Fruit fly (Drosophila melanogaster) whole organism, pupa: ENCODE data around the gene Edem2.

Experiments
- EcR ChIP-seq: fragments of 200-800 bp; sonication (Bioruptor generic); optimal IDR thresholded peaks from 3 replicates; lab custom pipeline; 2019; ENCODE audit warnings: missing biosample characterization, missing genetic modification characterization, mild to moderate bottlenecking, moderate library complexity, missing genetic modification reagents
- Pif1A ChIP-seq: fragments of 200-800 bp; sonication (Bioruptor generic); optimal IDR thresholded peaks from 3 replicates; lab custom pipeline; 2016; ENCODE audit warnings: missing biosample characterization, missing genetic modification characterization

DNA sequence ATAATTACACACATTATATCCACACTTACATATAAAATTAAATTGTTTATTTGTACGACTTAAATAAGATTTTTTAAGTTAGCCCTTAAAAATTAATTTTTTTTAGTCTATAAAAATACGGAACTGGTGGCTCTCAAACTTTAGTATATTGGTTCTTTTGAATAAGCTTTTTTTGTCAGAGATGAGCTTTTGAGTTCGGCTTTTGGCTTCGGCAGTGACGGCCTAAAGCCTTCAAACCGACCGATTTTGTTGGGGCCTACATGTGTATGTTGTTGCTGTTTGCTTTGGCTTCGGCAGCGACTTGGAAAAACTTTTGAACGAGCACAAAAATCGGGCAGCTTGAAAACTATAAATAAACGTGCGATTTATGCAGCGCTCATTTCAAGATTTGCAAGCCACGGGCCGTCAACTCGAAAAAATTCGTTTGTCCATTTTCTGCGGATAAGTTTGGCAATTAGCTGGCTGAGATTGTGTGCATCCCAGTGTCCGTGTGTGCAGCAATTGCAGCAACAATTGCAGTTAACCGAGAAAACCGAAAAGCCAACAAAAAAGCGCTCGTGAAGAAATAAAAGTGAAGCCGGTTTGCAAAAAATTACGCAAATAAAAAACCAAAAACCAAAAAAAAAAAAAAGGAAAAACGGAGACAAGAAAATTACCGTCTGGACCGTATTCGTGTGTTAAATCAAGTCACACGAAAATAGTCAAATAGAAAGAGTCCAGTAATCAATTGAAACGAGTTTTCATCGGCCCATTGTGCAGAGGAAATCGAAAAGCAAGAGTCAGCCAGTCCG is 54.0 kb downstream of the Edem2 start, which contains the start of gene CG16820:
- no peak for TF ChIP-seq Pif1A (GFP tag; lab: Kevin White, UChicago)
- no peak for TF ChIP-seq EcR
